Worm (Caenorhabditis elegans) whole organism, L4 larva: Measurements from ENCODE around the gene srw-97.

Experiments used
- D1046.2 ChIP-seq: fragments of 200-800 bp; sonication (Bioruptor generic); IDR thresholded peaks from 2 replicates; pipeline ENCODE4 v1.3.6; 2022; ENCODE audit warnings: missing genetic modification characterization, missing compliant biosample characterization
- F10B5.3 ChIP-seq: sonication (generic microtip); optimal IDR thresholded peaks from 2 replicates; lab custom pipeline; 2016; ENCODE audit warnings: mild to moderate bottlenecking, missing genetic modification characterization, missing compliant biosample characterization
- F37D6.2 ChIP-seq: sonication (generic microtip); optimal IDR thresholded peaks from 2 replicates; lab custom pipeline; 2016; ENCODE audit warnings: mild to moderate bottlenecking, missing genetic modification characterization, missing compliant biosample characterization
- F49E8.2 ChIP-seq: sonication (generic microtip); optimal IDR thresholded peaks from 2 replicates; lab custom pipeline; 2016; ENCODE audit warnings: missing compliant biosample characterization, mild to moderate bottlenecking, missing genetic modification characterization, borderline replicate concordance
- Y105C5A.15 ChIP-seq: fragments of 200-800 bp; sonication (Bioruptor generic); IDR thresholded peaks from 2 replicates; pipeline ENCODE4 v1.3.6; 2022; ENCODE audit warnings: missing genetic modification characterization, missing compliant biosample characterization
- aha-1 ChIP-seq: fragments of 150-350 bp; peaks from one replicate; lab custom pipeline; 2014; ENCODE audit warnings: missing biosample characterization, missing genetic modification characterization
- aly-2 ChIP-seq: sonication (generic microtip); optimal IDR thresholded peaks from 2 replicates; lab custom pipeline; 2018; ENCODE audit warnings: missing biosample characterization, missing genetic modification characterization
- ama-1 ChIP-seq: fragments of 150-350 bp; optimal IDR thresholded peaks from 2 replicates; lab custom pipeline; 2014; ENCODE audit warnings: inconsistent platforms, mixed read lengths
- cey-2 ChIP-seq: sonication (generic microtip); optimal IDR thresholded peaks from 3 replicates; lab custom pipeline; 2017; ENCODE audit warnings: missing genetic modification characterization, mild to moderate bottlenecking, missing compliant biosample characterization, antibody characterized with exemption, borderline replicate concordance; ENCODE audit not compliant: insufficient read depth
- daf-12 ChIP-seq: fragments of 150-350 bp; optimal IDR thresholded peaks from 2 replicates; lab custom pipeline; 2014; ENCODE audit warnings: missing biosample characterization, missing genetic modification reagents, missing genetic modification characterization
- daf-16 ChIP-seq, 3 experiments: sonication (generic microtip); optimal IDR thresholded peaks; 2 replicates each; lab custom pipeline; 2016 to 2017; ENCODE audit warnings: missing genetic modification characterization in 3 of 3, missing genetic modification reagents in 3 of 3, mild to moderate bottlenecking in 2 of 3, missing compliant biosample characterization in 2 of 3, missing biosample characterization in 1 of 3, moderate library complexity in 1 of 3
- dmd-6 ChIP-seq: fragments of 200-800 bp; sonication (Bioruptor generic); IDR thresholded peaks from 2 replicates; pipeline ENCODE4 v1.3.6; 2022; ENCODE audit warnings: missing genetic modification reagents, missing genetic modification characterization, missing compliant biosample characterization
- dmd-9 ChIP-seq: fragments of 200-800 bp; sonication (Bioruptor generic); IDR thresholded peaks from 2 replicates; pipeline ENCODE4 v1.3.6; 2022; ENCODE audit warnings: missing genetic modification reagents, missing genetic modification characterization, missing compliant biosample characterization
- duxl-1 ChIP-seq: sonication (generic microtip); optimal IDR thresholded peaks from 2 replicates; lab custom pipeline; 2016; ENCODE audit warnings: mild to moderate bottlenecking, missing genetic modification characterization, moderate library complexity, missing compliant biosample characterization; ENCODE audit not compliant: poor library complexity
- egl-43 ChIP-seq: fragments of 200-800 bp; sonication (Bioruptor generic); IDR thresholded peaks from 2 replicates; pipeline ENCODE4 v1.3.6; 2022; ENCODE audit warnings: missing genetic modification reagents, missing genetic modification characterization, missing compliant biosample characterization
- fkh-10 ChIP-seq: fragments of 150-350 bp; optimal IDR thresholded peaks from 2 replicates; lab custom pipeline; 2014; ENCODE audit warnings: missing biosample characterization, missing genetic modification reagents, missing genetic modification characterization
- hif-1 ChIP-seq, 2 experiments: sonication (generic microtip); optimal IDR thresholded peaks; 2 replicates each; lab custom pipeline; 2016 to 2017; ENCODE audit warnings: missing compliant biosample characterization in 2 of 2, missing genetic modification characterization in 2 of 2, missing genetic modification reagents in 2 of 2, missing genotype in 2 of 2, mild to moderate bottlenecking in 1 of 2
- hlh-11 ChIP-seq: fragments of 200-800 bp; sonication (Bioruptor generic); optimal IDR thresholded peaks from 2 replicates; lab custom pipeline; 2018; ENCODE audit warnings: mild to moderate bottlenecking, missing genetic modification characterization, missing compliant biosample characterization
- hmg-1.1 ChIP-seq: fragments of 200-800 bp; sonication (Bioruptor generic); IDR thresholded peaks from 2 replicates; pipeline ENCODE4 v1.3.6; 2022; ENCODE audit warnings: missing genetic modification reagents, missing genetic modification characterization, missing compliant biosample characterization
- lin-15B ChIP-seq: fragments of 150-350 bp; sonication (generic microtip); optimal IDR thresholded peaks from 3 replicates; lab custom pipeline; 2014; ENCODE audit warnings: missing biosample characterization, missing genetic modification characterization
- lin-39 ChIP-seq: fragments of 150-350 bp; optimal IDR thresholded peaks from 2 replicates; lab custom pipeline; 2014; ENCODE audit warnings: missing biosample characterization, missing genetic modification reagents, missing genetic modification characterization
- lsy-2 ChIP-seq, 2 experiments: fragments of 150-350 bp in 1 of 2; sonication (generic microtip) in 1 of 2; optimal IDR thresholded peaks; 2 replicates each; lab custom pipeline; 2014 to 2017; ENCODE audit warnings: missing biosample characterization in 2 of 2, missing genetic modification characterization in 2 of 2
- madf-5 ChIP-seq, 2 experiments: fragments of 200-800 bp; sonication (Bioruptor generic); IDR thresholded peaks; 2 replicates each; pipeline ENCODE4 v1.3.6; 2022; ENCODE audit warnings: missing compliant biosample characterization in 2 of 2, missing genetic modification characterization in 2 of 2
- mdl-1 ChIP-seq, 2 experiments: fragments of 150-350 bp in 1 of 2; sonication (generic microtip) in 1 of 2; optimal IDR thresholded peaks; 2 replicates each; lab custom pipeline; 2014 to 2017; ENCODE audit warnings: missing biosample characterization in 2 of 2, missing genetic modification characterization in 2 of 2
- mdt-29 ChIP-seq: fragments of 200-800 bp; sonication (Bioruptor generic); IDR thresholded peaks from 2 replicates; pipeline ENCODE4 v1.3.6; 2022; ENCODE audit warnings: missing genetic modification reagents, missing genetic modification characterization, missing compliant biosample characterization
- mes-2 ChIP-seq: sonication (generic microtip); optimal IDR thresholded peaks from 2 replicates; lab custom pipeline; 2016; ENCODE audit warnings: missing genotype, mild to moderate bottlenecking, missing genetic modification characterization, missing compliant biosample characterization; ENCODE audit not compliant: poor library complexity, severe bottlenecking
- mxl-3 ChIP-seq: fragments of 200-800 bp; sonication (Bioruptor generic); optimal IDR thresholded peaks from 2 replicates; lab custom pipeline; 2018; ENCODE audit warnings: mild to moderate bottlenecking, missing genetic modification characterization, missing compliant biosample characterization
- nhr-102 ChIP-seq: sonication (generic microtip); optimal IDR thresholded peaks from 2 replicates; lab custom pipeline; 2016; ENCODE audit warnings: mild to moderate bottlenecking, missing genetic modification characterization, moderate library complexity, missing compliant biosample characterization
- nhr-111 ChIP-seq: fragments of 200-800 bp; sonication (Bioruptor generic); optimal IDR thresholded peaks from 2 replicates; lab custom pipeline; 2018; ENCODE audit warnings: mild to moderate bottlenecking, missing genetic modification characterization, missing compliant biosample characterization
- nhr-28 ChIP-seq: fragments of 150-350 bp; optimal IDR thresholded peaks from 2 replicates; lab custom pipeline; 2014; ENCODE audit warnings: missing biosample characterization, missing genetic modification characterization
- nhr-41 ChIP-seq: fragments of 200-800 bp; sonication (Bioruptor generic); IDR thresholded peaks from 2 replicates; pipeline ENCODE4 v1.3.6; 2022; ENCODE audit warnings: missing genetic modification reagents, missing genetic modification characterization, missing compliant biosample characterization
- nhr-48 ChIP-seq: sonication (generic microtip); optimal IDR thresholded peaks from 2 replicates; lab custom pipeline; 2016; ENCODE audit warnings: mild to moderate bottlenecking, missing genetic modification characterization, missing compliant biosample characterization
- nhr-76 ChIP-seq: fragments of 150-350 bp; optimal IDR thresholded peaks from 2 replicates; lab custom pipeline; 2014; ENCODE audit warnings: missing biosample characterization, missing genetic modification characterization
- nhr-77 ChIP-seq: fragments of 150-350 bp; optimal IDR thresholded peaks from 2 replicates; lab custom pipeline; 2014; ENCODE audit warnings: missing biosample characterization, missing genetic modification characterization
- pqm-1 ChIP-seq: sonication (generic microtip); optimal IDR thresholded peaks from 2 replicates; lab custom pipeline; 2017; ENCODE audit warnings: missing biosample characterization, missing genetic modification characterization
- saeg-2 ChIP-seq: fragments of 200-800 bp; sonication (Bioruptor generic); IDR thresholded peaks from 2 replicates; pipeline ENCODE4 v1.3.6; 2022; ENCODE audit warnings: missing genetic modification reagents, missing genetic modification characterization, missing compliant biosample characterization
- spr-1 ChIP-seq: sonication (generic microtip); optimal IDR thresholded peaks from 2 replicates; lab custom pipeline; 2016; ENCODE audit warnings: mild to moderate bottlenecking, missing genetic modification characterization, missing compliant biosample characterization
- spr-3 ChIP-seq: fragments of 200-800 bp; sonication (Bioruptor generic); optimal IDR thresholded peaks from 2 replicates; lab custom pipeline; 2018; ENCODE audit warnings: mild to moderate bottlenecking, missing genetic modification characterization, missing compliant biosample characterization
- unc-62 ChIP-seq, 3 experiments: fragments of 150-350 bp in 1 of 3; sonication (generic microtip); optimal IDR thresholded peaks in 2 of 3; peaks in 1 of 3; 1 replicate in 1 of 3; 2 replicates in 2 of 3; lab custom pipeline; 2014 to 2017; ENCODE audit warnings: missing biosample characterization in 3 of 3, missing genetic modification characterization in 3 of 3, missing genetic modification reagents in 3 of 3, missing genotype in 1 of 3
- vab-7 ChIP-seq: fragments of 200-800 bp; sonication (Bioruptor generic); IDR thresholded peaks from 2 replicates; pipeline ENCODE4 v1.3.6; 2022; ENCODE audit warnings: missing genetic modification reagents, missing genetic modification characterization, missing compliant biosample characterization
- zip-11 ChIP-seq: fragments of 200-800 bp; sonication (Bioruptor generic); IDR thresholded peaks from 2 replicates; pipeline ENCODE4 v1.3.6; 2022; ENCODE audit warnings: missing genetic modification characterization, missing compliant biosample characterization

Gene srw-97

ce11 chrII:1666025-1666424 is 2.8 kb downstream of the srw-97 start, which contains the start of gene srlf-29:
TSS of gene srlf-29 (plus strand) at chrII:1666325.
- TF ChIP-seq unc-62 (GFP tag; optimal IDR thresholded peaks at IDR 0.05 in 1 of 2; lab: Kevin White, UChicago) (peak in 1 of 2 experiments; percentile 49), unc-62 (tag; optimal IDR thresholded peaks at IDR 0.05; lab: Kevin White, UChicago) (no peak), Y105C5A.15 (GFP tag; lab: Robert Waterston, UW) (no peak)
- TF ChIP-seq, all 104 proteins: peak for 1

- TF ChIP-seq egl-43 (GFP tag; lab: Robert Waterston, UW) (no peak), fkh-10 (GFP tag; lab: Kevin White, UChicago) (no peak), nhr-28 (tag; lab: Kevin White, UChicago) (peak; percentile 36), zip-11 (GFP tag; lab: Robert Waterston, UW) (no peak), duxl-1 (peak; percentile 88), unc-62 (GFP tag; optimal IDR thresholded peaks at IDR 0.05 in 1 of 2; lab: Kevin White, UChicago) (peak in 1 of 2 experiments; percentile 81), unc-62 (tag; optimal IDR thresholded peaks at IDR 0.05; lab: Kevin White, UChicago) (no peak), daf-16 (GFP tag; optimal IDR thresholded peaks at IDR 0.05; lab: Kevin White, UChicago) (no peak), daf-16 (tag; optimal IDR thresholded peaks at IDR 0.05; lab: Kevin White, UChicago) (no peak), hlh-11 (tag; lab: Kevin White, UChicago) (peak; percentile 65), vab-7 (no peak), ama-1 (lab: Kevin White, UChicago) (no peak), mes-2 (peak; percentile 71), hif-1 (tag; optimal IDR thresholded peaks at IDR 0.05; lab: Kevin White, UChicago) (peak in 1 of 2 experiments; percentile 86), spr-1 (tag; lab: Kevin White, UChicago) (no peak), mdt-29 (GFP tag; lab: Robert Waterston, UW) (no peak), F37D6.2 (tag; lab: Kevin White, UChicago) (no peak), dmd-6 (GFP tag; lab: Robert Waterston, UW) (peak; percentile 76), aha-1 (tag; lab: Kevin White, UChicago) (peak; percentile 93), saeg-2 (GFP tag; lab: Robert Waterston, UW) (no peak), mxl-3 (GFP tag; lab: Kevin White, UChicago) (peak; percentile 7), nhr-111 (no peak), pqm-1 (tag; lab: Kevin White, UChicago) (peak; percentile 16), lin-39 (no peak), hmg-1.1 (peak; percentile 33; the same call in 1 of the 2 replicates), F10B5.3 (tag; lab: Kevin White, UChicago) (no peak), spr-3 (GFP tag; lab: Kevin White, UChicago) (no peak), aly-2 (tag; lab: Kevin White, UChicago) (no peak), nhr-41 (GFP tag; lab: Robert Waterston, UW) (peak; percentile 50; the same call in 1 of the 2 replicates), nhr-102 (peak; percentile 11), daf-12 (no peak), mdl-1 (tag; optimal IDR thresholded peaks at IDR 0.05; lab: Kevin White, UChicago) (peak in 1 of 2 experiments; percentile 2), nhr-76 (tag; lab: Kevin White, UChicago) (no peak), nhr-48 (tag; lab: Kevin White, UChicago) (peak; percentile 6)
- TF ChIP-seq, all 104 proteins: peak for 15
These were observed 5.3 kb downstream of the srw-97 start, which contains the start of gene duxl-1 for ce11 chrII:1663516-1663915. TSS of gene duxl-1 (plus strand) at chrII:1663699.

ce11 chrII:1662881-1663280 is 5.9 kb downstream of the srw-97 start, which contains the start of gene ZC204.14:
TSS of gene ZC204.14 (minus strand) at chrII:1662949.
- no peak for TF ChIP-seq cey-2 (tag; lab: Kevin White, UChicago)
- TF ChIP-seq mes-2 = peak; percentile 51
- TF ChIP-seq lsy-2 (tag; optimal IDR thresholded peaks at IDR 0.05; lab: Kevin White, UChicago) = peak in 1 of 2 experiments; percentile 46
- no peak for TF ChIP-seq lin-15B (tag; lab: Kevin White, UChicago)
- TF ChIP-seq F37D6.2 (tag; lab: Kevin White, UChicago) = no peak
- no peak for TF ChIP-seq dmd-9 (GFP tag; lab: Robert Waterston, UW)
- no peak for TF ChIP-seq F49E8.2
- TF ChIP-seq aha-1 (tag; lab: Kevin White, UChicago) = no peak
- no peak for TF ChIP-seq nhr-77 (tag; lab: Kevin White, UChicago)
- TF ChIP-seq D1046.2 (GFP tag; lab: Robert Waterston, UW) = no peak
- TF ChIP-seq madf-5 (GFP tag; IDR thresholded peaks at IDR 0.05; lab: Robert Waterston, UW) = no peak
